Worm (Caenorhabditis elegans) whole organism, young adult: Measurements from ENCODE around the gene F08A7.1.

Source experiments
- F49E8.2 ChIP-seq: sonication (generic microtip); optimal IDR thresholded peaks from 3 replicates; lab custom pipeline; 2017; ENCODE audit warnings: missing genetic modification characterization, mild to moderate bottlenecking, missing compliant biosample characterization, antibody characterized with exemption, moderate library complexity; ENCODE audit not compliant: insufficient read depth
- Y56A3A.18 ChIP-seq: fragments of 200-800 bp; sonication (Bioruptor generic); IDR thresholded peaks from 2 replicates; pipeline ENCODE4 v1.3.6; 2022; ENCODE audit warnings: missing genetic modification reagents, missing genetic modification characterization, missing compliant biosample characterization
- him-1 ChIP-seq: sonication (generic microtip); optimal IDR thresholded peaks from 2 replicates; lab custom pipeline; 2016; ENCODE audit warnings: missing genotype, missing genetic modification reagents, missing genetic modification characterization, missing compliant biosample characterization
- let-607 ChIP-seq, 2 experiments: fragments of 200-800 bp in 1 of 2; sonication (Bioruptor generic) in 1 of 2; sonication (generic microtip) in 1 of 2; optimal IDR thresholded peaks; 2 replicates each; lab custom pipeline; 2016 to 2018; ENCODE audit warnings: mild to moderate bottlenecking in 2 of 2, missing compliant biosample characterization in 2 of 2, missing genetic modification characterization in 2 of 2, moderate library complexity in 2 of 2, missing genotype in 1 of 2
- rec-8 ChIP-seq, 2 experiments: sonication (generic microtip); optimal IDR thresholded peaks; 2 replicates each; lab custom pipeline; 2016; ENCODE audit warnings: mild to moderate bottlenecking in 2 of 2, missing genetic modification characterization in 2 of 2, missing genetic modification reagents in 2 of 2, missing genotype in 2 of 2, missing biosample characterization in 1 of 2, missing compliant biosample characterization in 1 of 2, moderate library complexity in 1 of 2
- snpc-4 ChIP-seq, 5 experiments: fragments of 150-350 bp in 1 of 5; sonication (generic microtip) in 4 of 5; optimal IDR thresholded peaks; 2 replicates each; lab custom pipeline; 2014 to 2018; ENCODE audit warnings: missing genetic modification characterization in 5 of 5, missing biosample characterization in 3 of 5, antibody characterized with exemption in 2 of 5, mild to moderate bottlenecking in 2 of 5, missing compliant biosample characterization in 2 of 5, missing genotype in 2 of 5, moderate library complexity in 2 of 5, missing genetic modification reagents in 1 of 5
- unc-62 ChIP-seq: fragments of 150-350 bp; optimal IDR thresholded peaks from 2 replicates; lab custom pipeline; 2014; ENCODE audit warnings: missing biosample characterization, missing genetic modification reagents, missing genetic modification characterization
- ztf-26 ChIP-seq: sonication (generic microtip); optimal IDR thresholded peaks from 2 replicates; lab custom pipeline; 2017; ENCODE audit warnings: missing genetic modification characterization, missing compliant biosample characterization

ce11 chrIV:17463108-17463608 is 22.8 kb downstream of the F08A7.1 start, which contains the start of gene F11E6.10:
- TF ChIP-seq ztf-26 (tag; lab: Kevin White, UChicago) (no peak), Y56A3A.18 (GFP tag; lab: Robert Waterston, UW) (no peak), unc-62 (GFP tag; lab: Kevin White, UChicago) (no peak), rec-8 (tag; optimal IDR thresholded peaks at IDR 0.05; lab: Kevin White, UChicago) (no peak), snpc-4 (GFP tag; optimal IDR thresholded peaks at IDR 0.05; lab: Kevin White, UChicago) (no peak), snpc-4 (tag; optimal IDR thresholded peaks at IDR 0.05; lab: Kevin White, UChicago) (no peak), him-1 (no peak), F49E8.2 (no peak), let-607 (tag; optimal IDR thresholded peaks at IDR 0.05; lab: Kevin White, UChicago) (no peak)
